Fruit fly (Drosophila melanogaster): ENCODE results near the gene CG9806.

DNA sequence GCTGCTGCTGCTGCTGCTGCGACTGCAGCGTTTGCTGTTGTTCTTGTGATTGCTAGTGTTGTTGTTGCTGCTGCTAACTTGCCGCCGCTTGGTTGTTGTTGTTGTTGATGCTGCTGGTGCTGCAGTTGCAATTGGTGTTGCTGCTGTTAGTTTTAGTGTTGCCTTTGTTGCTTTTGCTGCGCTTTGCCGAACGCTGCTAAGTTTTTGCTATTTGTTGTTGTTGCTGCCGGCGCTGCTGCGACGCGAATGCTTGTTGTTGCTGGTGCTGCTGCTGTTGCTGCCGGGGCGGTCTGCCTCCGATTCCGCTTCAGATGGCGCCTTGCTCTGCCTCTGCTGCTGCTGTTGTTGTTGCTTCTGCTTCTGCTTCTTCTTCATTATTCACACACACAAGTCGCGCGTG is 8.4 kb downstream of the CG9806 start:
- TF ChIP-seq CG8478 (optimal IDR thresholded peaks at IDR 0.05) (no peak), CTCF (optimal IDR thresholded peaks at IDR 0.05) (no peak)

All from S2 (cell line).